Fruit fly (Drosophila melanogaster): ENCODE results near the gene CG42264.

CG42264 gene

dm6 chrX:5754837-5755828, 21.3 kb downstream of the CG42264 start, which contains the start of the genes lin-52 and CG15771 (continued):
- peak; percentile 94 for TF ChIP-seq unpg (GFP tag; optimal IDR thresholded peaks at IDR 0.05)
- TF ChIP-seq tap (tag; optimal IDR thresholded peaks at IDR 0.05) = peak; percentile 92
- peak; percentile 90 for TF ChIP-seq CG18476 (GFP tag; optimal IDR thresholded peaks at IDR 0.05)
- peak; percentile 97 for TF ChIP-seq CG12659 (GFP tag; optimal IDR thresholded peaks at IDR 0.05)
- peak; percentile 43 for TF ChIP-seq shn (GFP tag; optimal IDR thresholded peaks at IDR 0.05)
- TF ChIP-seq CG13424 (tag; optimal IDR thresholded peaks at IDR 0.05) = peak; percentile 96
- TF ChIP-seq CG8944 (GFP tag; optimal IDR thresholded peaks at IDR 0.05) = peak; percentile 40
- TF ChIP-seq Six4 (GFP tag; optimal IDR thresholded peaks at IDR 0.05) = peak; percentile 91
- peak; percentile 90 for TF ChIP-seq ttk (GFP tag; IDR thresholded peaks at IDR 0.05)
- TF ChIP-seq D (optimal IDR thresholded peaks at IDR 0.05) = no peak
- TF ChIP-seq D (GFP tag; optimal IDR thresholded peaks at IDR 0.05) = peak; percentile 94
- TF ChIP-seq mirr (GFP tag; optimal IDR thresholded peaks at IDR 0.05) = peak; percentile 91
- TF ChIP-seq mld (GFP tag; IDR thresholded peaks at IDR 0.05; ENCODE audit: partially characterized antibody) = no peak
- TF ChIP-seq salm (tag; optimal IDR thresholded peaks at IDR 0.05) = peak; percentile 90
- peak; percentile 31 for TF ChIP-seq MESR4 (GFP tag; optimal IDR thresholded peaks at IDR 0.05)
- TF ChIP-seq jigr1 (GFP tag; IDR thresholded peaks at IDR 0.05) = peak; percentile 91
- TF ChIP-seq pum (GFP tag; optimal IDR thresholded peaks at IDR 0.05) = peak; percentile 72
- peak; percentile 72 to 91 for TF ChIP-seq dpn (GFP tag; optimal IDR thresholded peaks at IDR 0.05)
- peak; percentile 96 for TF ChIP-seq CG12299 (tag; optimal IDR thresholded peaks at IDR 0.05)
- no peak for TF ChIP-seq prd (optimal IDR thresholded peaks at IDR 0.05)
- TF ChIP-seq prd (GFP tag; IDR thresholded peaks at IDR 0.05) = peak; percentile 97
- TF ChIP-seq kah (GFP tag; optimal IDR thresholded peaks at IDR 0.05) = peak; percentile 91
- TF ChIP-seq CG15073 (GFP tag; optimal IDR thresholded peaks at IDR 0.05) = peak; percentile 80
- peak; percentile 91 for TF ChIP-seq CG1233 (GFP tag; optimal IDR thresholded peaks at IDR 0.05)
- peak; percentile 96 for TF ChIP-seq CG7839 (tag; optimal IDR thresholded peaks at IDR 0.05)
- peak; percentile 88 for TF ChIP-seq CG10959 (GFP tag; IDR thresholded peaks at IDR 0.05)
- 0 out of 2 replicates have a peak, but pooled peaks have one; percentile 32 for TF ChIP-seq ato (GFP tag; IDR thresholded peaks at IDR 0.05; ENCODE audit: partially characterized antibody)
- TF ChIP-seq Mes4 (GFP tag; optimal IDR thresholded peaks at IDR 0.05) = peak; percentile 60
- peak; percentile 74 for TF ChIP-seq MBD-R2 (GFP tag; IDR thresholded peaks at IDR 0.05)
- peak; percentile 96 for TF ChIP-seq CG14014 (GFP tag; IDR thresholded peaks at IDR 0.05)
- peak; percentile 95 for TF ChIP-seq CG6765 (GFP tag; optimal IDR thresholded peaks at IDR 0.05)
- TF ChIP-seq lab (GFP tag; optimal IDR thresholded peaks at IDR 0.05) = peak; percentile 97
- TF ChIP-seq CG17912 (GFP tag; optimal IDR thresholded peaks at IDR 0.05) = peak; percentile 73
- TF ChIP-seq Meics (GFP tag; optimal IDR thresholded peaks at IDR 0.05) = peak; percentile 96
- peak; percentile 95 for TF ChIP-seq bsh (GFP tag; optimal IDR thresholded peaks at IDR 0.05)
- TF ChIP-seq H15 (GFP tag; IDR thresholded peaks at IDR 0.05) = peak; percentile 91
- peak; percentile 89 for TF ChIP-seq Sox102F (GFP tag; optimal IDR thresholded peaks at IDR 0.05)
- TF ChIP-seq Fer1 (GFP tag; optimal IDR thresholded peaks at IDR 0.05) = peak; percentile 98
- TF ChIP-seq CG31388 (GFP tag; optimal IDR thresholded peaks at IDR 0.05) = peak; percentile 60
- TF ChIP-seq CG43689 (GFP tag; IDR thresholded peaks at IDR 0.05) = peak; percentile 83
- peak; percentile 89 for TF ChIP-seq ssp (GFP tag; IDR thresholded peaks at IDR 0.05)
- peak; percentile 86 for TF ChIP-seq psq (GFP tag; optimal IDR thresholded peaks at IDR 0.05)
- peak; percentile 90 for TF ChIP-seq wdn (GFP tag; IDR thresholded peaks at IDR 0.05)
- TF ChIP-seq CG12155 (GFP tag; optimal IDR thresholded peaks at IDR 0.05) = peak; percentile 83
- TF ChIP-seq so (GFP tag; IDR thresholded peaks at IDR 0.05) = peak; percentile 95
- peak; percentile 74 for TF ChIP-seq Sry-δ (GFP tag; optimal IDR thresholded peaks at IDR 0.05)
- peak; percentile 64 for TF ChIP-seq Myb (GFP tag; optimal IDR thresholded peaks at IDR 0.05)
- TF ChIP-seq CG7987 (GFP tag; optimal IDR thresholded peaks at IDR 0.05) = peak; percentile 79
